Fruit fly (Drosophila melanogaster) whole organism, embryonic: Measurements from ENCODE around the gene Ttc19.

Experiments
- Antp ChIP-seq: fragments of 200-800 bp; sonication (Bioruptor generic); optimal IDR thresholded peaks from 3 replicates; lab custom pipeline; 2016; ENCODE audit warnings: missing biosample characterization, missing genetic modification characterization
- BtbVII ChIP-seq: fragments of 200-800 bp; sonication (Bioruptor generic); optimal IDR thresholded peaks from 3 replicates; lab custom pipeline; 2017; ENCODE audit warnings: missing biosample characterization, mild to moderate bottlenecking, missing genetic modification characterization
- CG11504 ChIP-seq: fragments of 200-800 bp; sonication (Bioruptor generic); optimal IDR thresholded peaks from 3 replicates; lab custom pipeline; 2019; ENCODE audit warnings: missing biosample characterization, mild to moderate bottlenecking, missing genetic modification characterization, moderate library complexity
- CG12236 ChIP-seq: fragments of 200-800 bp; sonication (Bioruptor generic); optimal IDR thresholded peaks from 2 replicates; lab custom pipeline; 2016; ENCODE audit warnings: missing biosample characterization, missing genetic modification characterization
- CG13894 ChIP-seq: fragments of 200-800 bp; sonication (Bioruptor generic); optimal IDR thresholded peaks from 3 replicates; lab custom pipeline; 2018; ENCODE audit warnings: missing biosample characterization, mild to moderate bottlenecking, missing genetic modification characterization, moderate library complexity
- CG1603 ChIP-seq: fragments of 200-800 bp; sonication (Bioruptor generic); optimal IDR thresholded peaks from 2 replicates; lab custom pipeline; 2019; ENCODE audit warnings: missing biosample characterization, mild to moderate bottlenecking, missing genetic modification characterization, moderate library complexity
- CG16813 ChIP-seq: fragments of 200-800 bp; sonication (Bioruptor generic); IDR thresholded peaks from 3 replicates; pipeline ENCODE4 v1.3.6; 2022; ENCODE audit warnings: missing biosample characterization, missing genetic modification characterization; ENCODE audit not compliant: partially characterized antibody
- CG17829 ChIP-seq: fragments of 200-800 bp; optimal IDR thresholded peaks from 2 replicates; lab custom pipeline; 2019; ENCODE audit warnings: missing biosample characterization, mild to moderate bottlenecking, missing genetic modification characterization, moderate library complexity
- CG18262 ChIP-seq: fragments of 200-800 bp; optimal IDR thresholded peaks from 3 replicates; lab custom pipeline; 2019; ENCODE audit warnings: missing biosample characterization, mild to moderate bottlenecking, missing genetic modification characterization, moderate library complexity
- CG32767 ChIP-seq: fragments of 200-800 bp; sonication (Bioruptor generic); IDR thresholded peaks from 2 replicates; pipeline ENCODE4 v1.3.6; 2022; ENCODE audit warnings: missing biosample characterization, missing genetic modification characterization
- CG32772 ChIP-seq: fragments of 200-800 bp; sonication (Bioruptor generic); IDR thresholded peaks from 2 replicates; pipeline ENCODE4 v1.3.6; 2022; ENCODE audit warnings: missing biosample characterization, missing genetic modification characterization
- CG3847 ChIP-seq: fragments of 200-800 bp; sonication (Bioruptor generic); IDR thresholded peaks from 2 replicates; pipeline ENCODE4 v1.3.6; 2022; ENCODE audit warnings: missing biosample characterization, missing genetic modification characterization
- CG4282 ChIP-seq: fragments of 200-800 bp; sonication (Bioruptor generic); optimal IDR thresholded peaks from 2 replicates; lab custom pipeline; 2016; ENCODE audit warnings: missing biosample characterization, missing genetic modification characterization
- CG4328 ChIP-seq: fragments of 200-800 bp; sonication (Bioruptor generic); optimal IDR thresholded peaks from 3 replicates; lab custom pipeline; 2017; ENCODE audit warnings: missing biosample characterization, missing genetic modification reagents, missing genetic modification characterization
- CG4404 ChIP-seq: fragments of 200-800 bp; sonication (Bioruptor generic); IDR thresholded peaks from 2 replicates; pipeline ENCODE4 v1.3.6; 2022; ENCODE audit warnings: missing biosample characterization, missing genetic modification characterization
- CG4424 ChIP-seq: fragments of 200-800 bp; sonication (Bioruptor generic); optimal IDR thresholded peaks from 3 replicates; lab custom pipeline; 2016; ENCODE audit warnings: missing biosample characterization, missing genetic modification characterization
- CG6765 ChIP-seq: fragments of 200-800 bp; sonication (Bioruptor generic); optimal IDR thresholded peaks from 3 replicates; lab custom pipeline; 2017; ENCODE audit warnings: missing biosample characterization, mild to moderate bottlenecking, missing genetic modification characterization
- CG7372 ChIP-seq: fragments of 200-800 bp; sonication (Bioruptor generic); IDR thresholded peaks from 2 replicates; pipeline ENCODE4 v1.3.6; 2022; ENCODE audit warnings: missing biosample characterization, missing genetic modification characterization
- CG7556 ChIP-seq: fragments of 200-800 bp; sonication (Bioruptor generic); optimal IDR thresholded peaks from 2 replicates; lab custom pipeline; 2017; ENCODE audit warnings: missing biosample characterization, mild to moderate bottlenecking, missing genetic modification characterization
- CG9215 ChIP-seq: fragments of 200-800 bp; sonication (Bioruptor generic); IDR thresholded peaks from 2 replicates; pipeline ENCODE4 v1.3.6; 2022; ENCODE audit warnings: missing biosample characterization, missing genetic modification characterization
- CG9437 ChIP-seq: fragments of 200-800 bp; sonication (Bioruptor generic); optimal IDR thresholded peaks from 2 replicates; lab custom pipeline; 2018; ENCODE audit warnings: missing biosample characterization, mild to moderate bottlenecking, missing genetic modification characterization
- Chrac-16 ChIP-seq: fragments of 200-800 bp; sonication (Bioruptor generic); optimal IDR thresholded peaks from 3 replicates; lab custom pipeline; 2016; ENCODE audit warnings: missing biosample characterization, missing genetic modification characterization
- CoRest ChIP-seq: fragments of 200-800 bp; sonication (Bioruptor generic); optimal IDR thresholded peaks from 3 replicates; lab custom pipeline; 2018; ENCODE audit warnings: missing biosample characterization, mild to moderate bottlenecking, missing genetic modification characterization, moderate library complexity
- E2f2 ChIP-seq: fragments of 200-800 bp; sonication (Bioruptor generic); IDR thresholded peaks from 2 replicates; pipeline ENCODE4 v1.3.6; 2022; ENCODE audit warnings: missing biosample characterization, missing genetic modification characterization
- Fer3 ChIP-seq: fragments of 200-800 bp; sonication (Bioruptor generic); optimal IDR thresholded peaks from 2 replicates; lab custom pipeline; 2018; ENCODE audit warnings: missing biosample characterization, mild to moderate bottlenecking, missing genetic modification characterization, moderate library complexity
- H15 ChIP-seq: fragments of 200-800 bp; sonication (Bioruptor generic); IDR thresholded peaks from 3 replicates; pipeline ENCODE4 v1.3.6; 2022; ENCODE audit warnings: missing biosample characterization, missing genetic modification characterization
- HmgZ ChIP-seq: fragments of 200-800 bp; sonication (Bioruptor generic); optimal IDR thresholded peaks from 2 replicates; lab custom pipeline; 2018; ENCODE audit warnings: missing biosample characterization, mild to moderate bottlenecking, missing genetic modification characterization
- Hmr ChIP-seq: fragments of 200-800 bp; sonication (Bioruptor generic); optimal IDR thresholded peaks from 3 replicates; lab custom pipeline; 2017; ENCODE audit warnings: mild to moderate bottlenecking, missing biosample characterization, missing genetic modification reagents, missing genetic modification characterization
- Mad ChIP-seq: fragments of 200-800 bp; sonication (Bioruptor generic); optimal IDR thresholded peaks from 2 replicates; lab custom pipeline; 2016; ENCODE audit warnings: missing biosample characterization, missing genetic modification characterization
- PHDP ChIP-seq: fragments of 200-800 bp; sonication (Bioruptor generic); optimal IDR thresholded peaks from 3 replicates; lab custom pipeline; 2018; ENCODE audit warnings: missing biosample characterization, mild to moderate bottlenecking, missing genetic modification characterization, moderate library complexity
- Sry-δ ChIP-seq: fragments of 200-800 bp; sonication (Bioruptor generic); optimal IDR thresholded peaks from 2 replicates; lab custom pipeline; 2016; ENCODE audit warnings: missing biosample characterization, missing genetic modification characterization
- Usf ChIP-seq: fragments of 200-800 bp; sonication (Bioruptor generic); optimal IDR thresholded peaks from 2 replicates; lab custom pipeline; 2017; ENCODE audit warnings: missing genotype, missing biosample characterization, missing genetic modification characterization
- Vsx1 ChIP-seq: fragments of 200-800 bp; sonication (Bioruptor generic); optimal IDR thresholded peaks from 2 replicates; lab custom pipeline; 2017; ENCODE audit warnings: missing biosample characterization, mild to moderate bottlenecking, missing genetic modification characterization, missing genetic modification reagents
- al ChIP-seq: fragments of 200-800 bp; sonication (Bioruptor generic); IDR thresholded peaks from 2 replicates; pipeline ENCODE4 v1.3.6; 2022; ENCODE audit warnings: missing biosample characterization, missing genetic modification characterization
- ase ChIP-seq: fragments of 200-800 bp; sonication (Bioruptor generic); IDR thresholded peaks from 3 replicates; pipeline ENCODE4 v1.3.6; 2022; ENCODE audit warnings: missing biosample characterization, missing genetic modification characterization
- bab2 ChIP-seq: fragments of 200-800 bp; sonication (Bioruptor generic); optimal IDR thresholded peaks from 2 replicates; lab custom pipeline; 2016; ENCODE audit warnings: missing biosample characterization, missing genetic modification characterization
- bsh ChIP-seq, 2 experiments: fragments of 200-800 bp; sonication (Bioruptor generic); optimal IDR thresholded peaks; 2 replicates each; lab custom pipeline; 2017 to 2018; ENCODE audit warnings: mild to moderate bottlenecking in 2 of 2, missing biosample characterization in 2 of 2, missing genetic modification characterization in 2 of 2, moderate library complexity in 1 of 2
- dmrt11E ChIP-seq: fragments of 200-800 bp; sonication (Bioruptor generic); optimal IDR thresholded peaks from 3 replicates; lab custom pipeline; 2018; ENCODE audit warnings: missing biosample characterization, mild to moderate bottlenecking, missing genetic modification characterization, moderate library complexity
- grn ChIP-seq: fragments of 200-800 bp; sonication (Bioruptor generic); optimal IDR thresholded peaks from 3 replicates; lab custom pipeline; 2017; ENCODE audit warnings: missing biosample characterization, missing genetic modification characterization
- gsb ChIP-seq: fragments of 200-800 bp; sonication (Bioruptor generic); IDR thresholded peaks from 2 replicates; pipeline ENCODE4 v1.3.6; 2022; ENCODE audit warnings: missing biosample characterization, missing genetic modification characterization
- hkb ChIP-seq, 2 experiments: fragments of 200-800 bp in 1 of 2; fragments of >200 bp in 1 of 2; sonication (Bioruptor generic) in 1 of 2; IDR thresholded peaks in 1 of 2; optimal IDR thresholded peaks in 1 of 2; 2 replicates each; pipeline versions ENCODE4 v1.3.6 to Lab custom; 2017 to 2022; ENCODE audit warnings: missing biosample characterization in 1 of 2, missing genetic modification characterization in 1 of 2
- nom ChIP-seq: fragments of 200-800 bp; sonication (Bioruptor generic); optimal IDR thresholded peaks from 2 replicates; lab custom pipeline; 2017; ENCODE audit warnings: missing biosample characterization, missing genetic modification characterization, mild to moderate bottlenecking, moderate library complexity, missing genetic modification reagents
- onecut ChIP-seq: fragments of 200-800 bp; sonication (Bioruptor generic); IDR thresholded peaks from 2 replicates; pipeline ENCODE4 v1.3.6; 2022; ENCODE audit warnings: missing biosample characterization, missing genetic modification characterization
- pho ChIP-seq: fragments of 200-800 bp; sonication (Bioruptor generic); optimal IDR thresholded peaks from 2 replicates; lab custom pipeline; 2016; ENCODE audit warnings: missing biosample characterization, missing genetic modification characterization
- phol ChIP-seq: fragments of 200-800 bp; sonication (Bioruptor generic); optimal IDR thresholded peaks from 3 replicates; lab custom pipeline; 2018; ENCODE audit warnings: missing biosample characterization, mild to moderate bottlenecking, missing genetic modification characterization, moderate library complexity
- pum ChIP-seq: fragments of 200-800 bp; sonication (Bioruptor generic); optimal IDR thresholded peaks from 2 replicates; lab custom pipeline; 2016; ENCODE audit warnings: missing biosample characterization, missing genetic modification characterization
- pzg ChIP-seq: fragments of 200-800 bp; sonication (Bioruptor generic); optimal IDR thresholded peaks from 3 replicates; lab custom pipeline; 2018; ENCODE audit warnings: missing biosample characterization, mild to moderate bottlenecking, missing genetic modification characterization, moderate library complexity
- row ChIP-seq: fragments of 200-800 bp; sonication (Bioruptor generic); IDR thresholded peaks from 3 replicates; pipeline ENCODE4 v1.3.6; 2022; ENCODE audit warnings: missing biosample characterization, missing genetic modification characterization
- so ChIP-seq: fragments of 200-800 bp; sonication (Bioruptor generic); IDR thresholded peaks from 3 replicates; pipeline ENCODE4 v1.3.6; 2022; ENCODE audit warnings: missing biosample characterization, missing genetic modification characterization

Ttc19 gene

DNA sequence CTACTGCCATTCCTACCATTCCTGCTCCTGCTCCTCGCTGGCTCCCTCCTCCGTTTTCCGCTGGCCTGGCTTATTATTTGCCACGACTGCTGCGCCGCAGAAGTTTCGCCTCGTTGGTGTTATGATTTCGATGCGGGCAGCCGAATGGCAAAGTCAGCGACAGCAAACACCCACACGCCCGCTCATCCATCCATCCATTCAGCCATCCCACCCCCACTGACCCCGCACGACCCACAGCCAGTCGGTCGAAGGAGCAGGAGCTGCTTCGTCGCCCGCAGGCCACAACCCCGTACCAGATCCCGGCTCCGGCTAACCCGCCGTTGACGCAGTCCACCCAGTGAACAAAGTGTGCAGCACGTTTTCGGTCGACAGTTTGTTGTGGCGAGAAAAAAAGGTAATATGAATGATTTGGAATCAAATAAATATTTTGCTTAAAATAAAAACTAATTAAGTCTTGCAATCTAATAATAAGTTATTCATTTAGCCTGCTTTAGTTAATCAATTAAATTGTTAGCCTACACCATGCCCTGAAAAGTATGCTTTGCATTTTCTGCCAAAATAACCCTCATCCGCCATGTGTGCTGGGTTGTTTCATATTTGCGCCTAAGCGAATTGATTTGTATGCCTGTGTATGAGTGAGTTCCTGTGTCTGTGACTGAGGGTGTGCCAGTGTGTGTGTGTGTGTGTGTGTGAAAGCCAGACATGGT lies 18.3 kb downstream of the Ttc19 start (continued):
- TF ChIP-seq CG18262 (tag; lab: Kevin White, UChicago) (peak; percentile 51), grn (no peak), CG7372 (GFP tag; lab: Robert Waterston, UW) (peak; percentile 81), dmrt11E (tag; lab: Kevin White, UChicago) (no peak), CG4424 (GFP tag; lab: Kevin White, UChicago) (peak; percentile 27), ase (no peak), CoRest (tag; lab: Kevin White, UChicago) (peak; percentile 70), pum (GFP tag; lab: Kevin White, UChicago) (no peak), CG4328 (GFP tag; lab: Kevin White, UChicago) (peak; percentile 23), Antp (no peak), al (GFP tag; lab: Robert Waterston, UW) (peak; percentile 18; the same call in 1 of the 2 replicates), pzg (GFP tag; lab: Kevin White, UChicago) (no peak), CG32772 (GFP tag; lab: Robert Waterston, UW) (no peak), CG9215 (GFP tag; lab: Robert Waterston, UW) (peak; percentile 46), Vsx1 (GFP tag; lab: Kevin White, UChicago) (no peak), CG1603 (peak; percentile 35), Hmr (GFP tag; lab: Kevin White, UChicago) (peak; percentile 85), so (peak; percentile 64; the same call in 1 of the 3 replicates), nom (GFP tag; lab: Kevin White, UChicago) (peak; percentile 38), pho (GFP tag; lab: Kevin White, UChicago) (peak; percentile 34), Mad (GFP tag; lab: Kevin White, UChicago) (no peak), Sry-δ (no peak), phol (tag; lab: Kevin White, UChicago) (peak; percentile 56), Usf (peak; percentile 6), CG6765 (GFP tag; lab: Kevin White, UChicago) (peak; percentile 52), PHDP (tag; lab: Kevin White, UChicago) (peak; percentile 66), CG17829 (peak; percentile 21), Chrac-16 (GFP tag; lab: Kevin White, UChicago) (peak; percentile 23), bsh (GFP tag; optimal IDR thresholded peaks at IDR 0.05; lab: Kevin White, UChicago) (peak in 1 of 2 experiments; percentile 28), CG7556 (GFP tag; lab: Kevin White, UChicago) (peak; percentile 88), gsb (GFP tag; lab: Robert Waterston, UW) (no peak), CG4282 (no peak), Fer3 (peak; percentile 32), BtbVII (GFP tag; lab: Kevin White, UChicago) (peak; percentile 75), CG12236 (GFP tag; lab: Kevin White, UChicago) (no peak), CG4404 (GFP tag; lab: Robert Waterston, UW) (peak; percentile 32; the same call in 1 of the 2 replicates), H15 (GFP tag; lab: Robert Waterston, UW) (no peak), CG9437 (GFP tag; lab: Kevin White, UChicago) (peak; percentile 38), CG3847 (peak; percentile 27), onecut (GFP tag; lab: Robert Waterston, UW) (peak; percentile 33; the same call in 1 of the 2 replicates), hkb (optimal IDR thresholded peaks at IDR 0.05; lab: Kevin White, UChicago) (no peak), hkb (GFP tag; IDR thresholded peaks at IDR 0.05; lab: Robert Waterston, UW) (peak; percentile 49; the same call in 1 of the 2 replicates), CG32767 (no peak), CG13894 (tag; lab: Kevin White, UChicago) (peak; percentile 58), CG11504 (tag; lab: Kevin White, UChicago) (peak; percentile 46), CG16813 (GFP tag; lab: Robert Waterston, UW) (no peak), HmgZ (tag; lab: Kevin White, UChicago) (peak; percentile 51), row (GFP tag; lab: Robert Waterston, UW) (peak; percentile 76), E2f2 (GFP tag; lab: Robert Waterston, UW) (peak; percentile 35; the same call in 1 of the 2 replicates), bab2 (peak; percentile 27)
